Fruit fly (Drosophila melanogaster) whole organism, embryonic: ENCODE results near the gene CG4017.

Experiments
- BEAF-32 ChIP-seq: fragments of 200-800 bp; sonication (Bioruptor generic); optimal IDR thresholded peaks from 3 replicates; lab custom pipeline; 2017; ENCODE audit warnings: missing biosample characterization, missing genetic modification characterization, mild to moderate bottlenecking, moderate library complexity, missing genetic modification reagents
- Bgb ChIP-seq: fragments of 200-800 bp; sonication (Bioruptor generic); IDR thresholded peaks from 2 replicates; pipeline ENCODE4 v1.3.6; 2022; ENCODE audit warnings: missing biosample characterization, missing genetic modification characterization; ENCODE audit not compliant: partially characterized antibody
- C15 ChIP-seq: fragments of 200-800 bp; sonication (Bioruptor generic); IDR thresholded peaks from 3 replicates; pipeline ENCODE4 v1.3.6; 2022; ENCODE audit warnings: missing biosample characterization, missing genetic modification characterization
- CG10274 ChIP-seq: fragments of 200-800 bp; sonication (Bioruptor generic); optimal IDR thresholded peaks from 3 replicates; lab custom pipeline; 2017; ENCODE audit warnings: missing biosample characterization, mild to moderate bottlenecking, missing genetic modification characterization
- CG10431 ChIP-seq: fragments of 200-800 bp; sonication (Bioruptor generic); optimal IDR thresholded peaks from 3 replicates; lab custom pipeline; 2018; ENCODE audit warnings: missing biosample characterization, mild to moderate bottlenecking, missing genetic modification characterization
- CG12219 ChIP-seq: fragments of 200-800 bp; sonication (Bioruptor generic); optimal IDR thresholded peaks from 3 replicates; lab custom pipeline; 2018; ENCODE audit warnings: missing biosample characterization, mild to moderate bottlenecking, missing genetic modification characterization
- CG12659 ChIP-seq: fragments of 200-800 bp; sonication (Bioruptor generic); optimal IDR thresholded peaks from 3 replicates; lab custom pipeline; 2017; ENCODE audit warnings: mild to moderate bottlenecking, missing biosample characterization, missing genetic modification reagents, missing genetic modification characterization
- CG12769 ChIP-seq: fragments of 200-800 bp; sonication (Bioruptor generic); optimal IDR thresholded peaks from 2 replicates; lab custom pipeline; 2019; ENCODE audit warnings: missing biosample characterization, mild to moderate bottlenecking, missing genetic modification characterization, moderate library complexity
- CG14860 ChIP-seq: fragments of 200-800 bp; sonication (Bioruptor generic); IDR thresholded peaks from 3 replicates; pipeline ENCODE4 v1.3.6; 2022; ENCODE audit warnings: missing biosample characterization, missing genetic modification characterization; ENCODE audit not compliant: partially characterized antibody
- CG15073 ChIP-seq: fragments of 200-800 bp; sonication (Bioruptor generic); optimal IDR thresholded peaks from 2 replicates; lab custom pipeline; 2016; ENCODE audit warnings: missing biosample characterization, missing genetic modification characterization
- CG1602 ChIP-seq: fragments of 200-800 bp; sonication (Bioruptor generic); optimal IDR thresholded peaks from 3 replicates; lab custom pipeline; 2016; ENCODE audit warnings: missing biosample characterization, missing genetic modification characterization
- CG17612 ChIP-seq: fragments of 200-800 bp; sonication (Bioruptor generic); IDR thresholded peaks from 2 replicates; pipeline ENCODE4 v1.3.6; 2022; ENCODE audit warnings: missing biosample characterization, missing genetic modification characterization
- CG17802 ChIP-seq: fragments of 200-800 bp; sonication (Bioruptor generic); optimal IDR thresholded peaks from 2 replicates; lab custom pipeline; 2018; ENCODE audit warnings: missing biosample characterization, mild to moderate bottlenecking, missing genetic modification characterization, moderate library complexity
- CG2712 ChIP-seq: fragments of 200-800 bp; optimal IDR thresholded peaks from 3 replicates; lab custom pipeline; 2019; ENCODE audit warnings: missing biosample characterization, mild to moderate bottlenecking, missing genetic modification characterization, moderate library complexity
- CG2875 ChIP-seq: fragments of 200-800 bp; sonication (Bioruptor generic); optimal IDR thresholded peaks from 2 replicates; lab custom pipeline; 2017; ENCODE audit warnings: missing biosample characterization, mild to moderate bottlenecking, missing genetic modification characterization, missing genetic modification reagents
- CG31365 ChIP-seq: fragments of 200-800 bp; sonication (Bioruptor generic); optimal IDR thresholded peaks from 2 replicates; lab custom pipeline; 2018; ENCODE audit warnings: missing biosample characterization, mild to moderate bottlenecking, missing genetic modification characterization
- CG7556 ChIP-seq: fragments of 200-800 bp; sonication (Bioruptor generic); optimal IDR thresholded peaks from 2 replicates; lab custom pipeline; 2017; ENCODE audit warnings: missing biosample characterization, mild to moderate bottlenecking, missing genetic modification characterization
- CG8388 ChIP-seq: fragments of 200-800 bp; sonication (Bioruptor generic); optimal IDR thresholded peaks from 2 replicates; lab custom pipeline; 2019; ENCODE audit warnings: missing biosample characterization, mild to moderate bottlenecking, missing genetic modification characterization, moderate library complexity
- CoRest ChIP-seq: fragments of 200-800 bp; sonication (Bioruptor generic); optimal IDR thresholded peaks from 3 replicates; lab custom pipeline; 2018; ENCODE audit warnings: missing biosample characterization, mild to moderate bottlenecking, missing genetic modification characterization, moderate library complexity
- D ChIP-seq, 2 experiments: fragments of 200-800 bp in 1 of 2; fragments of >200 bp in 1 of 2; sonication (Bioruptor generic) in 1 of 2; optimal IDR thresholded peaks; 2 replicates in 1 of 2; 3 replicates in 1 of 2; lab custom pipeline; 2017; ENCODE audit warnings: mild to moderate bottlenecking in 1 of 2, missing biosample characterization in 1 of 2, missing genetic modification characterization in 1 of 2, missing genetic modification reagents in 1 of 2
- Dll ChIP-seq: fragments of 200-800 bp; sonication (Bioruptor generic); IDR thresholded peaks from 4 replicates; pipeline ENCODE4 v1.3.6; 2022; ENCODE audit warnings: missing biosample characterization, missing genetic modification characterization; ENCODE audit not compliant: partially characterized antibody
- E2f2 ChIP-seq: fragments of 200-800 bp; sonication (Bioruptor generic); IDR thresholded peaks from 2 replicates; pipeline ENCODE4 v1.3.6; 2022; ENCODE audit warnings: missing biosample characterization, missing genetic modification characterization
- Fer3 ChIP-seq: fragments of 200-800 bp; sonication (Bioruptor generic); optimal IDR thresholded peaks from 2 replicates; lab custom pipeline; 2018; ENCODE audit warnings: missing biosample characterization, mild to moderate bottlenecking, missing genetic modification characterization, moderate library complexity
- Gug ChIP-seq: fragments of 200-800 bp; sonication (Bioruptor generic); IDR thresholded peaks from 4 replicates; pipeline ENCODE4 v1.3.6; 2022; ENCODE audit warnings: missing biosample characterization, missing genetic modification characterization
- Lim3 ChIP-seq: fragments of 200-800 bp; sonication (Bioruptor generic); IDR thresholded peaks from 2 replicates; pipeline ENCODE4 v1.3.6; 2022; ENCODE audit warnings: missing biosample characterization, missing genetic modification characterization
- Myb ChIP-seq: fragments of 200-800 bp; sonication (Bioruptor generic); optimal IDR thresholded peaks from 2 replicates; lab custom pipeline; 2016; ENCODE audit warnings: missing biosample characterization, missing genetic modification characterization
- al ChIP-seq: fragments of 200-800 bp; sonication (Bioruptor generic); IDR thresholded peaks from 2 replicates; pipeline ENCODE4 v1.3.6; 2022; ENCODE audit warnings: missing biosample characterization, missing genetic modification characterization
- aop ChIP-seq: fragments of 200-800 bp; sonication (Bioruptor generic); IDR thresholded peaks from 2 replicates; pipeline ENCODE4 v1.3.6; 2022; ENCODE audit warnings: missing biosample characterization, missing genetic modification characterization
- ash1 ChIP-seq: fragments of 200-800 bp; sonication (Bioruptor generic); optimal IDR thresholded peaks from 2 replicates; lab custom pipeline; 2018; ENCODE audit warnings: missing biosample characterization, mild to moderate bottlenecking, missing genetic modification characterization
- bbx ChIP-seq: fragments of 200-800 bp; sonication (Bioruptor generic); IDR thresholded peaks from 2 replicates; pipeline ENCODE4 v1.3.6; 2022; ENCODE audit warnings: missing biosample characterization, missing genetic modification characterization; ENCODE audit not compliant: partially characterized antibody
- bcd ChIP-seq: fragments of 200-800 bp; sonication (Bioruptor generic); optimal IDR thresholded peaks from 2 replicates; lab custom pipeline; 2017; ENCODE audit warnings: missing biosample characterization, mild to moderate bottlenecking, missing genetic modification characterization
- chif ChIP-seq, 2 experiments: fragments of 200-800 bp; sonication (Bioruptor generic); optimal IDR thresholded peaks; 3 replicates each; lab custom pipeline; 2016; ENCODE audit warnings: missing biosample characterization in 2 of 2, missing genetic modification characterization in 2 of 2
- crc ChIP-seq: fragments of 200-800 bp; sonication (Bioruptor generic); optimal IDR thresholded peaks from 2 replicates; lab custom pipeline; 2016; ENCODE audit warnings: missing biosample characterization, missing genetic modification characterization
- crol ChIP-seq: fragments of 200-800 bp; sonication (Bioruptor generic); IDR thresholded peaks from 2 replicates; pipeline ENCODE4 v1.3.6; 2022; ENCODE audit warnings: missing biosample characterization, missing genetic modification characterization
- cwo ChIP-seq: fragments of 200-800 bp; sonication (Bioruptor generic); optimal IDR thresholded peaks from 3 replicates; lab custom pipeline; 2017; ENCODE audit warnings: missing biosample characterization, missing genetic modification characterization, mild to moderate bottlenecking, moderate library complexity, missing genetic modification reagents
- eyg ChIP-seq: fragments of 200-800 bp; sonication (Bioruptor generic); optimal IDR thresholded peaks from 3 replicates; lab custom pipeline; 2016; ENCODE audit warnings: missing biosample characterization, missing genetic modification characterization
- gro ChIP-seq: fragments of 200-800 bp; sonication (Bioruptor generic); optimal IDR thresholded peaks from 2 replicates; lab custom pipeline; 2016; ENCODE audit warnings: missing biosample characterization, missing genetic modification characterization
- gsb-n ChIP-seq: fragments of 200-800 bp; sonication (Bioruptor generic); optimal IDR thresholded peaks from 3 replicates; lab custom pipeline; 2018; ENCODE audit warnings: missing biosample characterization, mild to moderate bottlenecking, missing genetic modification characterization
- gt ChIP-seq: fragments of 200-800 bp; sonication (Bioruptor generic); IDR thresholded peaks from 2 replicates; pipeline ENCODE4 v1.3.6; 2022; ENCODE audit warnings: missing biosample characterization, missing genetic modification characterization
- ham ChIP-seq: fragments of 200-800 bp; sonication (Bioruptor generic); IDR thresholded peaks from 2 replicates; pipeline ENCODE4 v1.3.6; 2022; ENCODE audit warnings: missing biosample characterization, missing genetic modification characterization
- insv ChIP-seq, 2 experiments: fragments of 200-800 bp; sonication (Bioruptor generic); optimal IDR thresholded peaks; 3 replicates each; lab custom pipeline; 2016 to 2018; ENCODE audit warnings: missing biosample characterization in 2 of 2, missing genetic modification characterization in 2 of 2
- inv ChIP-seq: fragments of 200-800 bp; sonication (Bioruptor generic); IDR thresholded peaks from 2 replicates; pipeline ENCODE4 v1.3.6; 2022; ENCODE audit warnings: missing biosample characterization, missing genetic modification characterization; ENCODE audit not compliant: partially characterized antibody
- kay ChIP-seq: fragments of 200-800 bp; sonication (Bioruptor generic); optimal IDR thresholded peaks from 2 replicates; lab custom pipeline; 2016; ENCODE audit warnings: missing biosample characterization, missing genetic modification characterization
- nerfin-2 ChIP-seq: fragments of 200-800 bp; sonication (Bioruptor generic); IDR thresholded peaks from 2 replicates; pipeline ENCODE4 v1.3.6; 2022; ENCODE audit warnings: missing biosample characterization, missing genetic modification characterization; ENCODE audit not compliant: partially characterized antibody
- nmo ChIP-seq: fragments of 200-800 bp; sonication (Bioruptor generic); optimal IDR thresholded peaks from 2 replicates; lab custom pipeline; 2018; ENCODE audit warnings: missing biosample characterization, mild to moderate bottlenecking, missing genetic modification characterization, moderate library complexity
- phol ChIP-seq: fragments of 200-800 bp; sonication (Bioruptor generic); optimal IDR thresholded peaks from 3 replicates; lab custom pipeline; 2018; ENCODE audit warnings: missing biosample characterization, mild to moderate bottlenecking, missing genetic modification characterization, moderate library complexity
- salm ChIP-seq: fragments of 200-800 bp; sonication (Bioruptor generic); optimal IDR thresholded peaks from 2 replicates; lab custom pipeline; 2018; ENCODE audit warnings: missing biosample characterization, mild to moderate bottlenecking, missing genetic modification characterization
- slp2 ChIP-seq: fragments of 200-800 bp; sonication (Bioruptor generic); optimal IDR thresholded peaks from 2 replicates; lab custom pipeline; 2016; ENCODE audit warnings: missing biosample characterization, missing genetic modification characterization
- sr ChIP-seq: fragments of 200-800 bp; sonication (Bioruptor generic); IDR thresholded peaks from 3 replicates; pipeline ENCODE4 v1.3.6; 2022; ENCODE audit warnings: missing biosample characterization, missing genetic modification characterization
- tio ChIP-seq: fragments of 200-800 bp; sonication (Bioruptor generic); optimal IDR thresholded peaks from 2 replicates; lab custom pipeline; 2017; ENCODE audit warnings: missing biosample characterization, missing genetic modification characterization, inconsistent platforms
- yki ChIP-seq: fragments of >200 bp; optimal IDR thresholded peaks from 3 replicates; lab custom pipeline; 2018

CG4017 gene

DNA sequence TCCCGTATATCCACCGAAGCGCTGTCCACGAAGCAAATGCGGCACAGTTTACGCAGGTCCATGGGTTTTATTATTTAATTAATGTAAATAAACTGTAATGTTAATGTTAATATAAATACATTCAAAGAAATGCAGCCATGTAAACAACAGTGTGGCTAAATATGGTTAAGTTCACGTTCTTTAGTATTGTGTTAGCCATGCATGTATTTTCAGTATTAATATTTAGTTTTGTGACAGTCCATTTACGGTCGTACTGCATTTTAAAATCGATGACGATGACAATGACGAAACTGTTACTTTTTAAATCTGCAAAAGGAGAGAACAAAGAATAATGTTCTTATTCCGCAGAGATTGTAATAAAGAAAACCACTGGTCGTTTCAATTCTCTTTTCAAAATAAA lies 26.1 kb downstream of the CG4017 start, which contains the start of gene CG13123 (continued):
- TF ChIP-seq sr (no peak), al (GFP tag; lab: Robert Waterston, UW) (no peak), insv (GFP tag; optimal IDR thresholded peaks at IDR 0.05; lab: Kevin White, UChicago) (no peak), CG1602 (GFP tag; lab: Kevin White, UChicago) (no peak), slp2 (GFP tag; lab: Kevin White, UChicago) (no peak), gsb-n (peak; percentile 18), CG14860 (GFP tag; lab: Robert Waterston, UW) (no peak), bcd (no peak), CG8388 (GFP tag; lab: Kevin White, UChicago) (no peak), aop (GFP tag; lab: Robert Waterston, UW) (no peak), Myb (peak; percentile 93), tio (no peak), ash1 (GFP tag; lab: Kevin White, UChicago) (no peak), phol (tag; lab: Kevin White, UChicago) (peak; percentile 45), BEAF-32 (GFP tag; lab: Kevin White, UChicago) (peak; percentile 33), CG7556 (GFP tag; lab: Kevin White, UChicago) (no peak), Bgb (GFP tag; lab: Robert Waterston, UW) (peak; percentile 48), D (optimal IDR thresholded peaks at IDR 0.05; lab: Kevin White, UChicago) (no peak), D (GFP tag; optimal IDR thresholded peaks at IDR 0.05; lab: Kevin White, UChicago) (no peak), chif (GFP tag; optimal IDR thresholded peaks at IDR 0.05; lab: Kevin White, UChicago) (no peak), C15 (GFP tag; lab: Robert Waterston, UW) (no peak), CG2712 (peak; percentile 13), CG12769 (no peak), cwo (GFP tag; lab: Kevin White, UChicago) (no peak), CG17612 (GFP tag; lab: Robert Waterston, UW) (no peak), eyg (GFP tag; lab: Kevin White, UChicago) (no peak), CG12219 (GFP tag; lab: Kevin White, UChicago) (no peak), bbx (GFP tag; lab: Robert Waterston, UW) (peak; percentile 37; the same call in 1 of the 2 replicates), Dll (0 out of 4 replicates have a peak, but pooled peaks have one; percentile 36), gro (GFP tag; lab: Kevin White, UChicago) (no peak), Lim3 (GFP tag; lab: Robert Waterston, UW) (no peak), CG2875 (GFP tag; lab: Kevin White, UChicago) (no peak), kay (GFP tag; lab: Kevin White, UChicago) (no peak), yki (lab: Kevin White, UChicago) (no peak), Gug (no peak), CG10431 (GFP tag; lab: Kevin White, UChicago) (peak; percentile 36), CG17802 (no peak), ham (GFP tag; lab: Robert Waterston, UW) (no peak), salm (no peak), nerfin-2 (no peak), CG15073 (GFP tag; lab: Kevin White, UChicago) (no peak), crol (GFP tag; lab: Robert Waterston, UW) (no peak), Fer3 (no peak), nmo (GFP tag; lab: Kevin White, UChicago) (peak; percentile 19), inv (GFP tag; lab: Robert Waterston, UW) (no peak), E2f2 (GFP tag; lab: Robert Waterston, UW) (peak; percentile 63), CG12659 (GFP tag; lab: Kevin White, UChicago) (peak; percentile 27), CG10274 (GFP tag; lab: Kevin White, UChicago) (no peak), gt (GFP tag; lab: Robert Waterston, UW) (no peak), CoRest (tag; lab: Kevin White, UChicago) (no peak), crc (no peak), CG31365 (tag; lab: Kevin White, UChicago) (no peak)
